Fruit fly (Drosophila melanogaster): Measurements from ENCODE around the gene trh.
A peak's percentile ranks its signal among the peaks of the same experiment; 100 is the strongest.

DNA sequence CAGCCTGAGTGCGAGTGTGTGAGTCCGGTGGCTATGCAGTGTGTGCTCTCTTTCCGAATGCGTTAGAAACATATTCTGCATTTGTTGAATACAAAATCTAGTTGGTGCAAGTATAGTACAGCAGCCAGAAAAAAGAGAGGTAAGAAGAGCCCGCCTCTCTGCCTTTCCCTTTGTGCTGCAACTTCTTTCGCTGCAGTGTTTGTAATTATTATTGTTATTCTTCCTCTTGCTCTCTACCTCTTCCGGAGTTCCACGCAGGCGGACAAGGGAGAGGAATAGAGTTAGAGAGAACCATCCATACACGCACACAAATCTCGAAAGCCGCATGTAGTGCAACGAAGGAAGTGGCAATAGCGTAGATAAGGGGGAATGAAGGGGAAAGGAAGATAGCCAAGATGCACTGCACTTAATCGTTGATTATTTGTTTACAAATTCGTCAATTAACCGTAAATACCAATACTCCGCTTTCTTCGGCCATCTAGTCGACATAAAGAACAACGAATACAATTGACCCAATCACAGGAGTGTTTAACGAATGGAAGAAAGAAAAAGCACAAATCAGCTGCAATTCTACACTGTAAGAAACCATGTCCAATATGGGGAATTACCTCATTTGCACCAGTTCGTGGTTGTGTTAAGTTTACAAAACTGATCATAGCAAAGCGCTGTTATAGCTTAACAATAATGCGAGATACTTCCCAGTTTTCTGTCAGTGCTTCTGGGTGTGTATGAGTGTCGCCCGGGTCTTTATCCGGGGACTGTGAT lies 44.6 kb downstream of the trh start:
- TF ChIP-seq Myc (optimal IDR thresholded peaks at IDR 0.05), result no peak
- TF ChIP-seq h (GFP tag; optimal IDR thresholded peaks at IDR 0.05), result peak; percentile 84
- TF ChIP-seq sv (GFP tag; optimal IDR thresholded peaks at IDR 0.05), result peak; percentile 65
- no peak for TF ChIP-seq usp (GFP tag; optimal IDR thresholded peaks at IDR 0.05)
- no peak for TF ChIP-seq dsf (GFP tag; optimal IDR thresholded peaks at IDR 0.05; ENCODE audit: borderline replicate concordance)
- TF ChIP-seq Hr78 (GFP tag; optimal IDR thresholded peaks at IDR 0.05), result no peak
- TF ChIP-seq psq (GFP tag; optimal IDR thresholded peaks at IDR 0.05), result peak; percentile 76
- TF ChIP-seq Mio (GFP tag; optimal IDR thresholded peaks at IDR 0.05), result no peak
- no peak for TF ChIP-seq Dif (GFP tag; optimal IDR thresholded peaks at IDR 0.05; ENCODE audit: partially characterized antibody)

All from whole organism, wandering third instar larva.